Worm (Caenorhabditis elegans): ENCODE measurements around the gene R11H6.5.

ce11 chrV:14660608-14661355 lies 48.8 kb upstream of the R11H6.5 start, which contains the start of gene srh-17:
- TF ChIP-seq skn-1 (tag; optimal IDR thresholded peaks at IDR 0.05) (no peak), nhr-76 (tag; optimal IDR thresholded peaks at IDR 0.05) (no peak), ztf-11 (tag; optimal IDR thresholded peaks at IDR 0.05) (no peak), pha-4 (GFP tag; IDR thresholded peaks at IDR 0.05) (no peak), pha-4 (tag; optimal IDR thresholded peaks at IDR 0.05) (no peak)

Measured in whole organism, L4 larva.